Worm (Caenorhabditis elegans) whole organism, L4 larva: ENCODE measurements around the gene luc-7L.

Experiments used
- F10B5.3 ChIP-seq: sonication (generic microtip); optimal IDR thresholded peaks from 2 replicates; lab custom pipeline; 2016; ENCODE audit warnings: mild to moderate bottlenecking, missing genetic modification characterization, missing compliant biosample characterization
- F37D6.2 ChIP-seq: sonication (generic microtip); optimal IDR thresholded peaks from 2 replicates; lab custom pipeline; 2016; ENCODE audit warnings: mild to moderate bottlenecking, missing genetic modification characterization, missing compliant biosample characterization
- F44E2.7 ChIP-seq: fragments of 200-800 bp; sonication (Bioruptor generic); IDR thresholded peaks from 2 replicates; pipeline ENCODE4 v2.1.2; 2022; ENCODE audit warnings: missing genetic modification characterization, missing compliant biosample characterization
- F49E8.2 ChIP-seq: sonication (generic microtip); optimal IDR thresholded peaks from 2 replicates; lab custom pipeline; 2016; ENCODE audit warnings: missing compliant biosample characterization, mild to moderate bottlenecking, missing genetic modification characterization, borderline replicate concordance
- T20F7.1 ChIP-seq: fragments of 200-800 bp; sonication (Bioruptor generic); optimal IDR thresholded peaks from 2 replicates; lab custom pipeline; 2018; ENCODE audit warnings: mild to moderate bottlenecking, missing genetic modification characterization, missing compliant biosample characterization
- Y105C5A.15 ChIP-seq: fragments of 200-800 bp; sonication (Bioruptor generic); IDR thresholded peaks from 2 replicates; pipeline ENCODE4 v1.3.6; 2022; ENCODE audit warnings: missing genetic modification characterization, missing compliant biosample characterization
- Y5F2A.4 ChIP-seq: fragments of 200-800 bp; sonication (Bioruptor generic); optimal IDR thresholded peaks from 2 replicates; lab custom pipeline; 2018; ENCODE audit warnings: mild to moderate bottlenecking, missing genetic modification characterization, missing compliant biosample characterization
- Y75B8A.6 ChIP-seq: fragments of 200-800 bp; sonication (Bioruptor generic); IDR thresholded peaks from 2 replicates; pipeline ENCODE4 v1.3.6; 2022; ENCODE audit warnings: missing genetic modification reagents, missing genetic modification characterization, missing compliant biosample characterization
- ZK546.5 ChIP-seq, 2 experiments: sonication (generic microtip); optimal IDR thresholded peaks; 2 replicates each; lab custom pipeline; 2017; ENCODE audit warnings: missing biosample characterization in 2 of 2, missing genetic modification characterization in 2 of 2
- aha-1 ChIP-seq: fragments of 150-350 bp; peaks from one replicate; lab custom pipeline; 2014; ENCODE audit warnings: missing biosample characterization, missing genetic modification characterization
- arid-1 ChIP-seq: fragments of 200-800 bp; sonication (Bioruptor generic); conservative IDR thresholded peaks from 2 replicates; pipeline ENCODE4 v1.3.6; 2022; ENCODE audit warnings: missing genetic modification reagents, missing genetic modification characterization, missing compliant biosample characterization
- ceh-28 ChIP-seq: fragments of 150-350 bp; optimal IDR thresholded peaks from 2 replicates; lab custom pipeline; 2014; ENCODE audit warnings: missing biosample characterization, missing genetic modification reagents, missing genetic modification characterization
- ceh-32 ChIP-seq: sonication (generic microtip); optimal IDR thresholded peaks from 2 replicates; lab custom pipeline; 2016; ENCODE audit warnings: mild to moderate bottlenecking, missing genetic modification characterization, missing compliant biosample characterization; ENCODE audit not compliant: poor library complexity
- cey-2 ChIP-seq: sonication (generic microtip); optimal IDR thresholded peaks from 3 replicates; lab custom pipeline; 2017; ENCODE audit warnings: missing genetic modification characterization, mild to moderate bottlenecking, missing compliant biosample characterization, antibody characterized with exemption, borderline replicate concordance; ENCODE audit not compliant: insufficient read depth
- daf-12 ChIP-seq: fragments of 150-350 bp; optimal IDR thresholded peaks from 2 replicates; lab custom pipeline; 2014; ENCODE audit warnings: missing biosample characterization, missing genetic modification reagents, missing genetic modification characterization
- dmd-9 ChIP-seq: fragments of 200-800 bp; sonication (Bioruptor generic); IDR thresholded peaks from 2 replicates; pipeline ENCODE4 v1.3.6; 2022; ENCODE audit warnings: missing genetic modification reagents, missing genetic modification characterization, missing compliant biosample characterization
- dpl-1 ChIP-seq: fragments of 150-350 bp; optimal IDR thresholded peaks from 2 replicates; lab custom pipeline; 2014; ENCODE audit warnings: missing biosample characterization, missing genetic modification reagents, missing genetic modification characterization
- egl-43 ChIP-seq: fragments of 200-800 bp; sonication (Bioruptor generic); IDR thresholded peaks from 2 replicates; pipeline ENCODE4 v1.3.6; 2022; ENCODE audit warnings: missing genetic modification reagents, missing genetic modification characterization, missing compliant biosample characterization
- fos-1 ChIP-seq: fragments of 150-350 bp; optimal IDR thresholded peaks from 2 replicates; lab custom pipeline; 2014; ENCODE audit warnings: missing biosample characterization, missing genetic modification characterization
- gei-8 ChIP-seq: fragments of 200-800 bp; sonication (Bioruptor generic); optimal IDR thresholded peaks from 2 replicates; lab custom pipeline; 2018; ENCODE audit warnings: mild to moderate bottlenecking, missing genetic modification characterization, missing compliant biosample characterization
- hmg-1.1 ChIP-seq: fragments of 200-800 bp; sonication (Bioruptor generic); IDR thresholded peaks from 2 replicates; pipeline ENCODE4 v1.3.6; 2022; ENCODE audit warnings: missing genetic modification reagents, missing genetic modification characterization, missing compliant biosample characterization
- jun-1 ChIP-seq: fragments of 150-350 bp; optimal IDR thresholded peaks from 2 replicates; lab custom pipeline; 2014; ENCODE audit warnings: missing biosample characterization, missing genetic modification reagents, missing genetic modification characterization
- lim-7 ChIP-seq: fragments of 200-800 bp; sonication (Bioruptor generic); IDR thresholded peaks from 2 replicates; pipeline ENCODE4 v1.3.6; 2022; ENCODE audit warnings: missing genetic modification characterization, missing compliant biosample characterization
- lin-1 ChIP-seq: fragments of 200-800 bp; sonication (Bioruptor generic); IDR thresholded peaks from 2 replicates; pipeline ENCODE4 v1.3.6; 2022; ENCODE audit warnings: missing genetic modification reagents, missing genetic modification characterization, missing compliant biosample characterization
- lin-15B ChIP-seq: fragments of 150-350 bp; sonication (generic microtip); optimal IDR thresholded peaks from 3 replicates; lab custom pipeline; 2014; ENCODE audit warnings: missing biosample characterization, missing genetic modification characterization
- lin-39 ChIP-seq: fragments of 150-350 bp; optimal IDR thresholded peaks from 2 replicates; lab custom pipeline; 2014; ENCODE audit warnings: missing biosample characterization, missing genetic modification reagents, missing genetic modification characterization
- lir-3 ChIP-seq: sonication (generic microtip); optimal IDR thresholded peaks from 2 replicates; lab custom pipeline; 2016; ENCODE audit warnings: mild to moderate bottlenecking, missing genetic modification characterization, missing compliant biosample characterization
- mdt-29 ChIP-seq: fragments of 200-800 bp; sonication (Bioruptor generic); IDR thresholded peaks from 2 replicates; pipeline ENCODE4 v1.3.6; 2022; ENCODE audit warnings: missing genetic modification reagents, missing genetic modification characterization, missing compliant biosample characterization
- mxl-2 ChIP-seq: fragments of 200-800 bp; sonication (Bioruptor generic); conservative IDR thresholded peaks from 2 replicates; pipeline ENCODE4 v1.3.6; 2022; ENCODE audit warnings: missing genetic modification reagents, missing genetic modification characterization, missing compliant biosample characterization
- nhr-25 ChIP-seq: sonication (generic microtip); optimal IDR thresholded peaks from 2 replicates; lab custom pipeline; 2017; ENCODE audit warnings: missing genetic modification characterization, mild to moderate bottlenecking, missing compliant biosample characterization, antibody characterized with exemption, moderate library complexity, borderline replicate concordance; ENCODE audit not compliant: insufficient read depth
- nhr-28 ChIP-seq: fragments of 150-350 bp; optimal IDR thresholded peaks from 2 replicates; lab custom pipeline; 2014; ENCODE audit warnings: missing biosample characterization, missing genetic modification characterization
- nhr-42 ChIP-seq: fragments of 200-800 bp; sonication (Bioruptor generic); IDR thresholded peaks from 2 replicates; pipeline ENCODE4 v1.3.6; 2022; ENCODE audit warnings: missing genetic modification characterization, missing compliant biosample characterization
- nhr-48 ChIP-seq: sonication (generic microtip); optimal IDR thresholded peaks from 2 replicates; lab custom pipeline; 2016; ENCODE audit warnings: mild to moderate bottlenecking, missing genetic modification characterization, missing compliant biosample characterization
- nhr-6 ChIP-seq: fragments of 150-350 bp; optimal IDR thresholded peaks from 2 replicates; lab custom pipeline; 2014; ENCODE audit warnings: missing biosample characterization, missing genetic modification characterization
- nhr-77 ChIP-seq: fragments of 150-350 bp; optimal IDR thresholded peaks from 2 replicates; lab custom pipeline; 2014; ENCODE audit warnings: missing biosample characterization, missing genetic modification characterization
- php-3 ChIP-seq: fragments of 200-800 bp; sonication (Bioruptor generic); IDR thresholded peaks from 2 replicates; pipeline ENCODE4 v1.3.6; 2022; ENCODE audit warnings: missing genetic modification reagents, missing genetic modification characterization, missing compliant biosample characterization
- pqm-1 ChIP-seq: sonication (generic microtip); optimal IDR thresholded peaks from 2 replicates; lab custom pipeline; 2017; ENCODE audit warnings: missing biosample characterization, missing genetic modification characterization
- rbr-2 ChIP-seq: sonication (generic microtip); optimal IDR thresholded peaks from 2 replicates; lab custom pipeline; 2016; ENCODE audit warnings: missing genotype, missing genetic modification characterization, missing compliant biosample characterization
- sdz-12 ChIP-seq: fragments of 200-800 bp; sonication (Bioruptor generic); optimal IDR thresholded peaks from 2 replicates; lab custom pipeline; 2018; ENCODE audit warnings: mild to moderate bottlenecking, missing genetic modification characterization, missing compliant biosample characterization
- skn-1 ChIP-seq: fragments of 150-350 bp; optimal IDR thresholded peaks from 2 replicates; lab custom pipeline; 2014; ENCODE audit warnings: missing biosample characterization, missing genetic modification characterization
- snpc-1.2 ChIP-seq: fragments of 200-800 bp; sonication (Bioruptor generic); IDR thresholded peaks from 2 replicates; pipeline ENCODE4 v1.3.6; 2022; ENCODE audit warnings: missing genetic modification reagents, missing genetic modification characterization, missing compliant biosample characterization
- snpc-4 ChIP-seq: fragments of 150-350 bp; optimal IDR thresholded peaks from 2 replicates; lab custom pipeline; 2014; ENCODE audit warnings: missing biosample characterization, missing genetic modification characterization
- spr-3 ChIP-seq: fragments of 200-800 bp; sonication (Bioruptor generic); optimal IDR thresholded peaks from 2 replicates; lab custom pipeline; 2018; ENCODE audit warnings: mild to moderate bottlenecking, missing genetic modification characterization, missing compliant biosample characterization
- tra-1 ChIP-seq: fragments of 200-800 bp; sonication (Bioruptor generic); IDR thresholded peaks from 2 replicates; pipeline ENCODE4 v1.3.6; 2022; ENCODE audit warnings: missing genetic modification reagents, missing genetic modification characterization, missing compliant biosample characterization
- zfp-2 ChIP-seq: sonication (generic microtip); optimal IDR thresholded peaks from 2 replicates; lab custom pipeline; 2016; ENCODE audit warnings: mild to moderate bottlenecking, missing genetic modification characterization, missing compliant biosample characterization
- zfp-3 ChIP-seq: fragments of 200-800 bp; sonication (Bioruptor generic); conservative IDR thresholded peaks from 2 replicates; pipeline ENCODE4 v1.3.6; 2022; ENCODE audit warnings: missing genetic modification reagents, missing genetic modification characterization, missing compliant biosample characterization
- zip-11 ChIP-seq: fragments of 200-800 bp; sonication (Bioruptor generic); IDR thresholded peaks from 2 replicates; pipeline ENCODE4 v1.3.6; 2022; ENCODE audit warnings: missing genetic modification characterization, missing compliant biosample characterization

Gene luc-7L

DNA sequence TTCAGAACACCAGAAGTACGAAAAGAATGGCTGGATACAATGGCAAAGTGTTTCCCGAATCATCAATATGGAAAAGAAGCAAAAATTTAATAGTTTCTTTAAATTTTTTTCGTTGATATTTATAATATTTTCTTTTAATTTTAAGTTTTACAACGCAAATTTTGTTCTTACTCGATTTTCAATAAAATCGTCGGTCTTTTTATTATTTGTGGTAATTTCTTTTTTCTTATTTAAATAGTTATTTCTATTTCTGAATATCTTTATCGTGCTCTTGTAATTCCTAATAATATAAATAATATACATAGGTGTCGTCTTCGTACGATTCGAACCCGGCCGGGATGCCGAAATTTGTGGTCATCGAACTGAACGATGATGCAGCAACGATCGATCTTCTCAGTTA is 35.6 kb downstream of the luc-7L start, which contains the start of gene lir-1:
TSS of gene lir-1 (plus strand) at position 301 of the 400 bp plus-strand sequence.
- no peak for TF ChIP-seq fos-1 (tag; lab: Kevin White, UChicago)
- TF ChIP-seq lin-39 (tag; lab: Kevin White, UChicago), result no peak
- no peak for TF ChIP-seq lin-1 (GFP tag; lab: Robert Waterston, UW)
- no peak for TF ChIP-seq zfp-3 (GFP tag; lab: Robert Waterston, UW)
- TF ChIP-seq ZK546.5 (tag; optimal IDR thresholded peaks at IDR 0.05; lab: Kevin White, UChicago), result no peak
- no peak for TF ChIP-seq skn-1 (tag; lab: Kevin White, UChicago)
- TF ChIP-seq, all 104 proteins: peak for 0

DNA sequence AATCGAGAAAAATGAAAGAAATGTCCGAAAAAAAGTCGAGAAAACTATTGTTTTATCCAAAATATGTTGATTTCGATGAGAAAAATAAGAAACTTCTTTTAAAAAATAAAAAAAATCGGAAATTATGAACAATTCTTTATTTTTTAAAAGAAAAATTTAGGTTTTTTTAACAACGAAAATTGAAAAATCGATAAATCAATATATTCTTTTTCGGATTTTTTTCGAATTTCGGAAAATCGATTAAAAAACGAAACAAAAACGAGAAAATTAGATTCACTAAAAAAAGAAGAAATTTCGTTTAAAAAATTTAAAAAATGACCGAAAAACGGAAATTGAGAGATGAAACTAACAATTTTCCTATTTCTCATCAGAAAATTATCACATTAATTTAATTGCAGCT is 37.2 kb downstream of the luc-7L start:
- TF ChIP-seq ceh-28 (peak; percentile 80), arid-1 (no peak)

DNA sequence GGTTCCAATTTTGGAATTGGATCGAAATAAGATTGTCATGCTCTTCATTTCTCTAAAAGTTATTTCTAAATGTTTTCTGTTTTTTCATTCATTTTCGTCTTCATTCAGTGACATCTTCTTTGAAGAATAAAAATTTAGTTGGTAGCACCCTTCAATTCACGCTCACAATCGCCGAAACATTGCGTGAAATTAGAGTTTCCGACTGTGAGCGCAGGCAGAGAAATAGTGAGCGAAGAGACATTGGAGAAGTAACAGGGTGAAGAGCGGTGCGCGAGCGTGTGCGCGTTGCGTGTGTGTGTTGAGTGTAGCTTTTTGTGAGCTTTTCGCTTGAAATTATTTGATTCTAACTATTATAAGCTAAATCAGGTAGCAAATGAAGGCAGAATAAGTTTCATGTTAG is 37.9 kb downstream of the luc-7L start:
- TF ChIP-seq lin-39 (tag; lab: Kevin White, UChicago), result no peak
- TF ChIP-seq spr-3 (GFP tag; lab: Kevin White, UChicago), result no peak
- TF ChIP-seq zfp-2 (tag; lab: Kevin White, UChicago), result no peak
- TF ChIP-seq gei-8 (GFP tag; lab: Kevin White, UChicago), result no peak
- TF ChIP-seq ceh-32, result no peak
- TF ChIP-seq daf-12 (tag; lab: Kevin White, UChicago), result no peak
- no peak for TF ChIP-seq mdt-29 (GFP tag; lab: Robert Waterston, UW)
- TF ChIP-seq hmg-1.1, result peak; percentile 52
- TF ChIP-seq cey-2 (tag; lab: Kevin White, UChicago), result no peak
- TF ChIP-seq nhr-42, result no peak
- peak; percentile 48 for TF ChIP-seq rbr-2 (tag; lab: Kevin White, UChicago)
- no peak for TF ChIP-seq F10B5.3 (tag; lab: Kevin White, UChicago)
- no peak for TF ChIP-seq lin-1 (GFP tag; lab: Robert Waterston, UW)
- TF ChIP-seq dmd-9, result no peak
- TF ChIP-seq pqm-1 (tag; lab: Kevin White, UChicago), result no peak
- TF ChIP-seq F49E8.2 (tag; lab: Kevin White, UChicago), result no peak
- TF ChIP-seq nhr-77, result peak; percentile 63
- TF ChIP-seq nhr-25, result peak; percentile 40
- no peak for TF ChIP-seq Y5F2A.4 (GFP tag; lab: Kevin White, UChicago)
- TF ChIP-seq nhr-28 (tag; lab: Kevin White, UChicago), result peak; percentile 57
- no peak for TF ChIP-seq lim-7 (GFP tag; lab: Robert Waterston, UW)
- no peak for TF ChIP-seq T20F7.1 (GFP tag; lab: Kevin White, UChicago)
- peak; percentile 31 for TF ChIP-seq nhr-6 (tag; lab: Kevin White, UChicago)
- no peak for TF ChIP-seq jun-1 (tag; lab: Kevin White, UChicago)
- TF ChIP-seq lir-3 (tag; lab: Kevin White, UChicago), result no peak
- TF ChIP-seq php-3, result no peak
- TF ChIP-seq tra-1 (GFP tag; lab: Robert Waterston, UW), result no peak
- TF ChIP-seq dpl-1 (GFP tag; lab: Kevin White, UChicago), result peak; percentile 18
- TF ChIP-seq lin-15B (tag; lab: Kevin White, UChicago), result no peak
- no peak for TF ChIP-seq nhr-48 (tag; lab: Kevin White, UChicago)
- TF ChIP-seq snpc-1.2 (GFP tag; lab: Robert Waterston, UW), result no peak
- no peak for TF ChIP-seq Y75B8A.6 (GFP tag; lab: Robert Waterston, UW)
- no peak for TF ChIP-seq zfp-3 (GFP tag; lab: Robert Waterston, UW)
- no peak for TF ChIP-seq zip-11 (GFP tag; lab: Robert Waterston, UW)
- TF ChIP-seq aha-1 (tag; lab: Kevin White, UChicago), result peak; percentile 57
- no peak for TF ChIP-seq sdz-12 (GFP tag; lab: Kevin White, UChicago)
- TF ChIP-seq arid-1, result no peak
- no peak for TF ChIP-seq snpc-4 (tag; lab: Kevin White, UChicago)
- TF ChIP-seq egl-43, result no peak
- TF ChIP-seq F44E2.7, result no peak
- TF ChIP-seq mxl-2 (GFP tag; lab: Robert Waterston, UW), result no peak
- no peak for TF ChIP-seq F37D6.2 (tag; lab: Kevin White, UChicago)
- no peak for TF ChIP-seq Y105C5A.15 (GFP tag; lab: Robert Waterston, UW)
